Fruit fly (Drosophila melanogaster) whole organism, embryonic: Measurements from ENCODE around the gene Ocrl.

Source experiments
- B-H2 ChIP-seq: fragments of 200-800 bp; sonication (Bioruptor generic); optimal IDR thresholded peaks from 2 replicates; lab custom pipeline; 2018; ENCODE audit warnings: missing biosample characterization, mild to moderate bottlenecking, missing genetic modification characterization
- CG10366 ChIP-seq: fragments of 200-800 bp; sonication (Bioruptor generic); IDR thresholded peaks from 2 replicates; pipeline ENCODE4 v1.3.6; 2022; ENCODE audit warnings: missing biosample characterization, missing genetic modification characterization
- CG11398 ChIP-seq: fragments of 200-800 bp; sonication (Bioruptor generic); optimal IDR thresholded peaks from 2 replicates; lab custom pipeline; 2016; ENCODE audit warnings: missing biosample characterization, missing genetic modification characterization
- CG12744 ChIP-seq: fragments of 200-800 bp; sonication (Bioruptor generic); optimal IDR thresholded peaks from 2 replicates; lab custom pipeline; 2016; ENCODE audit warnings: missing biosample characterization, missing genetic modification characterization
- CG13424 ChIP-seq: fragments of 200-800 bp; sonication (Bioruptor generic); optimal IDR thresholded peaks from 2 replicates; lab custom pipeline; 2019; ENCODE audit warnings: missing biosample characterization, mild to moderate bottlenecking, missing genetic modification characterization, moderate library complexity
- CG13894 ChIP-seq: fragments of 200-800 bp; sonication (Bioruptor generic); optimal IDR thresholded peaks from 3 replicates; lab custom pipeline; 2018; ENCODE audit warnings: missing biosample characterization, mild to moderate bottlenecking, missing genetic modification characterization, moderate library complexity
- CG14441 ChIP-seq: fragments of 200-800 bp; sonication (Bioruptor generic); IDR thresholded peaks from 2 replicates; pipeline ENCODE4 v1.3.6; 2022; ENCODE audit warnings: missing biosample characterization, missing genetic modification characterization
- CG15073 ChIP-seq: fragments of 200-800 bp; sonication (Bioruptor generic); optimal IDR thresholded peaks from 2 replicates; lab custom pipeline; 2016; ENCODE audit warnings: missing biosample characterization, missing genetic modification characterization
- CG16863 ChIP-seq: fragments of 200-800 bp; sonication (Bioruptor generic); optimal IDR thresholded peaks from 3 replicates; lab custom pipeline; 2016; ENCODE audit warnings: missing biosample characterization, missing genetic modification characterization
- CG17328 ChIP-seq: fragments of 200-800 bp; sonication (Bioruptor generic); IDR thresholded peaks from 2 replicates; pipeline ENCODE4 v1.3.6; 2022; ENCODE audit warnings: missing biosample characterization, missing genetic modification characterization
- CG18262 ChIP-seq: fragments of 200-800 bp; optimal IDR thresholded peaks from 3 replicates; lab custom pipeline; 2019; ENCODE audit warnings: missing biosample characterization, mild to moderate bottlenecking, missing genetic modification characterization, moderate library complexity
- CG2202 ChIP-seq: fragments of 200-800 bp; sonication (Bioruptor generic); optimal IDR thresholded peaks from 2 replicates; lab custom pipeline; 2018; ENCODE audit warnings: missing biosample characterization, mild to moderate bottlenecking, missing genetic modification characterization
- CG31365 ChIP-seq: fragments of 200-800 bp; sonication (Bioruptor generic); optimal IDR thresholded peaks from 2 replicates; lab custom pipeline; 2018; ENCODE audit warnings: missing biosample characterization, mild to moderate bottlenecking, missing genetic modification characterization
- CG4282 ChIP-seq: fragments of 200-800 bp; sonication (Bioruptor generic); optimal IDR thresholded peaks from 2 replicates; lab custom pipeline; 2016; ENCODE audit warnings: missing biosample characterization, missing genetic modification characterization
- CG4730 ChIP-seq: fragments of 200-800 bp; sonication (Bioruptor generic); IDR thresholded peaks from 2 replicates; pipeline ENCODE4 v1.3.6; 2022; ENCODE audit warnings: missing biosample characterization, missing genetic modification characterization
- CG5180 ChIP-seq: fragments of 200-800 bp; sonication (Bioruptor generic); optimal IDR thresholded peaks from 3 replicates; lab custom pipeline; 2017; ENCODE audit warnings: missing biosample characterization, missing genetic modification characterization, mild to moderate bottlenecking, moderate library complexity, missing genetic modification reagents
- CG6175 ChIP-seq: fragments of 200-800 bp; sonication (Bioruptor generic); IDR thresholded peaks from 3 replicates; pipeline ENCODE4 v1.3.6; 2022; ENCODE audit warnings: missing biosample characterization, missing genetic modification characterization
- CG6272 ChIP-seq: fragments of 200-800 bp; sonication (Bioruptor generic); IDR thresholded peaks from 2 replicates; pipeline ENCODE4 v1.3.6; 2022; ENCODE audit warnings: missing biosample characterization, missing genetic modification characterization
- CG6854 ChIP-seq: fragments of 200-800 bp; sonication (Bioruptor generic); optimal IDR thresholded peaks from 3 replicates; lab custom pipeline; 2017; ENCODE audit warnings: missing biosample characterization, mild to moderate bottlenecking, missing genetic modification characterization
- CG7928 ChIP-seq: fragments of 200-800 bp; sonication (Bioruptor generic); optimal IDR thresholded peaks from 2 replicates; lab custom pipeline; 2017; ENCODE audit warnings: missing biosample characterization, mild to moderate bottlenecking, missing genetic modification characterization
- CG8290 ChIP-seq, 3 experiments: fragments of 200-800 bp; sonication (Bioruptor generic); optimal IDR thresholded peaks; 2 replicates each; lab custom pipeline; 2016 to 2019; ENCODE audit warnings: missing biosample characterization in 3 of 3, missing genetic modification characterization in 3 of 3, mild to moderate bottlenecking in 2 of 3, moderate library complexity in 1 of 3
- Doc2 ChIP-seq: fragments of 200-800 bp; sonication (Bioruptor generic); IDR thresholded peaks from 2 replicates; pipeline ENCODE4 v1.3.6; 2022; ENCODE audit warnings: missing biosample characterization, missing genetic modification characterization
- ERR ChIP-seq: fragments of 200-800 bp; sonication (Bioruptor generic); optimal IDR thresholded peaks from 2 replicates; lab custom pipeline; 2016; ENCODE audit warnings: missing biosample characterization, missing genetic modification characterization
- HLH4C ChIP-seq: fragments of 200-800 bp; sonication (Bioruptor generic); IDR thresholded peaks from 3 replicates; pipeline ENCODE4 v1.3.6; 2022; ENCODE audit warnings: missing biosample characterization, missing genetic modification characterization; ENCODE audit not compliant: partially characterized antibody
- Hmx ChIP-seq: fragments of 200-800 bp; sonication (Bioruptor generic); optimal IDR thresholded peaks from 2 replicates; lab custom pipeline; 2016; ENCODE audit warnings: missing biosample characterization, missing genetic modification characterization
- Kr ChIP-seq: fragments of 200-800 bp; sonication (Bioruptor generic); optimal IDR thresholded peaks from 2 replicates; lab custom pipeline; 2017; ENCODE audit warnings: missing biosample characterization, mild to moderate bottlenecking, missing genetic modification characterization
- Lim3 ChIP-seq: fragments of 200-800 bp; sonication (Bioruptor generic); IDR thresholded peaks from 2 replicates; pipeline ENCODE4 v1.3.6; 2022; ENCODE audit warnings: missing biosample characterization, missing genetic modification characterization
- Mes4 ChIP-seq: fragments of 200-800 bp; sonication (Bioruptor generic); optimal IDR thresholded peaks from 2 replicates; lab custom pipeline; 2016; ENCODE audit warnings: missing biosample characterization, missing genetic modification characterization
- Myb ChIP-seq: fragments of 200-800 bp; sonication (Bioruptor generic); optimal IDR thresholded peaks from 2 replicates; lab custom pipeline; 2016; ENCODE audit warnings: missing biosample characterization, missing genetic modification characterization
- NC2β ChIP-seq: fragments of 200-800 bp; sonication (Bioruptor generic); optimal IDR thresholded peaks from 2 replicates; lab custom pipeline; 2016; ENCODE audit warnings: missing biosample characterization, missing genetic modification characterization
- Rfx ChIP-seq: fragments of 200-800 bp; sonication (Bioruptor generic); IDR thresholded peaks from 2 replicates; pipeline ENCODE4 v1.3.6; 2022; ENCODE audit warnings: missing biosample characterization, missing genetic modification characterization
- Xbp1 ChIP-seq: fragments of 200-800 bp; sonication (Bioruptor generic); optimal IDR thresholded peaks from 3 replicates; lab custom pipeline; 2016; ENCODE audit warnings: missing biosample characterization, mild to moderate bottlenecking, missing genetic modification characterization
- aop ChIP-seq: fragments of 200-800 bp; sonication (Bioruptor generic); IDR thresholded peaks from 2 replicates; pipeline ENCODE4 v1.3.6; 2022; ENCODE audit warnings: missing biosample characterization, missing genetic modification characterization
- bab2 ChIP-seq: fragments of 200-800 bp; sonication (Bioruptor generic); optimal IDR thresholded peaks from 2 replicates; lab custom pipeline; 2016; ENCODE audit warnings: missing biosample characterization, missing genetic modification characterization
- cato ChIP-seq: fragments of 200-800 bp; sonication (Bioruptor generic); optimal IDR thresholded peaks from 2 replicates; lab custom pipeline; 2016; ENCODE audit warnings: missing biosample characterization, missing genetic modification characterization, borderline replicate concordance
- chn ChIP-seq: fragments of 200-800 bp; sonication (Bioruptor generic); optimal IDR thresholded peaks from 2 replicates; lab custom pipeline; 2016; ENCODE audit warnings: missing biosample characterization, missing genetic modification characterization
- ems ChIP-seq: fragments of 200-800 bp; sonication (Bioruptor generic); optimal IDR thresholded peaks from 3 replicates; lab custom pipeline; 2016; ENCODE audit warnings: missing biosample characterization, missing genetic modification characterization
- eve ChIP-seq, 2 experiments: fragments of >200 bp; optimal IDR thresholded peaks; 2 replicates each; lab custom pipeline; 2017; ENCODE audit warnings: missing biosample characterization in 2 of 2, missing genetic modification characterization in 2 of 2
- gem ChIP-seq: fragments of 200-800 bp; sonication (Bioruptor generic); optimal IDR thresholded peaks from 2 replicates; lab custom pipeline; 2019; ENCODE audit warnings: missing biosample characterization, mild to moderate bottlenecking, missing genetic modification characterization, moderate library complexity
- gfzf ChIP-seq: fragments of 200-800 bp; sonication (Bioruptor generic); optimal IDR thresholded peaks from 2 replicates; lab custom pipeline; 2016; ENCODE audit warnings: missing biosample characterization, mild to moderate bottlenecking, missing genetic modification characterization, moderate library complexity
- h ChIP-seq: fragments of >200 bp; optimal IDR thresholded peaks from 2 replicates; lab custom pipeline; 2017
- insv ChIP-seq, 2 experiments: fragments of 200-800 bp; sonication (Bioruptor generic); optimal IDR thresholded peaks; 3 replicates each; lab custom pipeline; 2016 to 2018; ENCODE audit warnings: missing biosample characterization in 2 of 2, missing genetic modification characterization in 2 of 2
- kay ChIP-seq: fragments of 200-800 bp; sonication (Bioruptor generic); optimal IDR thresholded peaks from 2 replicates; lab custom pipeline; 2016; ENCODE audit warnings: missing biosample characterization, missing genetic modification characterization
- knrl ChIP-seq: fragments of 200-800 bp; sonication (Bioruptor generic); IDR thresholded peaks from 3 replicates; pipeline ENCODE4 v1.3.6; 2022; ENCODE audit warnings: missing biosample characterization, missing genetic modification characterization; ENCODE audit not compliant: partially characterized antibody
- mirr ChIP-seq: fragments of 200-800 bp; sonication (Bioruptor generic); optimal IDR thresholded peaks from 3 replicates; lab custom pipeline; 2018; ENCODE audit warnings: missing biosample characterization, mild to moderate bottlenecking, missing genetic modification characterization
- nerfin-2 ChIP-seq: fragments of 200-800 bp; sonication (Bioruptor generic); IDR thresholded peaks from 2 replicates; pipeline ENCODE4 v1.3.6; 2022; ENCODE audit warnings: missing biosample characterization, missing genetic modification characterization; ENCODE audit not compliant: partially characterized antibody
- pan ChIP-seq, 4 experiments: fragments of >200 bp in 3 of 4; fragments of 200-800 bp in 1 of 4; sonication (Bioruptor generic) in 1 of 4; optimal IDR thresholded peaks in 3 of 4; IDR thresholded peaks in 1 of 4; 2 replicates each; pipeline versions ENCODE4 v1.3.6 to Lab custom; 2017 to 2022; ENCODE audit warnings: missing biosample characterization in 2 of 4, missing genetic modification characterization in 2 of 4, mixed read lengths in 1 of 4
- phol ChIP-seq: fragments of 200-800 bp; sonication (Bioruptor generic); optimal IDR thresholded peaks from 3 replicates; lab custom pipeline; 2018; ENCODE audit warnings: missing biosample characterization, mild to moderate bottlenecking, missing genetic modification characterization, moderate library complexity
- trh ChIP-seq: fragments of 200-800 bp; sonication (Bioruptor generic); optimal IDR thresholded peaks from 2 replicates; lab custom pipeline; 2016; ENCODE audit warnings: missing biosample characterization, missing genetic modification characterization
- wor ChIP-seq: fragments of 200-800 bp; sonication (Bioruptor generic); IDR thresholded peaks from 2 replicates; pipeline ENCODE4 v1.3.6; 2022; ENCODE audit warnings: missing biosample characterization, missing genetic modification characterization
- yki ChIP-seq: fragments of >200 bp; optimal IDR thresholded peaks from 3 replicates; lab custom pipeline; 2018

Ocrl gene

dm6 chrX:1952898-1953297 lies 30.1 kb downstream of the Ocrl start (continued):
- TF ChIP-seq pan (optimal IDR thresholded peaks at IDR 0.05; lab: Kevin White, UChicago) (no peak), pan (GFP tag; optimal IDR thresholded peaks at IDR 0.05 in 1 of 2, IDR thresholded peaks at IDR 0.05 in 1 of 2) (peak in 1 of 2 experiments; percentile 57), CG2202 (tag; lab: Kevin White, UChicago) (no peak), CG7928 (GFP tag; lab: Kevin White, UChicago) (peak; percentile 9), ems (GFP tag; lab: Kevin White, UChicago) (no peak), CG6175 (peak; percentile 44; the same call in 1 of the 3 replicates), CG12744 (GFP tag; lab: Kevin White, UChicago) (peak; percentile 15), h (no peak), bab2 (peak; percentile 75), CG6272 (GFP tag; lab: Robert Waterston, UW) (peak; percentile 73), CG8290 (GFP tag; optimal IDR thresholded peaks at IDR 0.05; lab: Kevin White, UChicago) (peak; percentile 85), CG8290 (tag; optimal IDR thresholded peaks at IDR 0.05; lab: Kevin White, UChicago) (peak in 1 of 2 experiments; percentile 89), CG4282 (peak; percentile 70), phol (tag; lab: Kevin White, UChicago) (peak; percentile 75), CG14441 (GFP tag; lab: Robert Waterston, UW) (peak; percentile 73), eve (GFP tag; optimal IDR thresholded peaks at IDR 0.05; lab: Kevin White, UChicago) (no peak), Mes4 (GFP tag; lab: Kevin White, UChicago) (peak; percentile 32), CG5180 (GFP tag; lab: Kevin White, UChicago) (no peak), gfzf (GFP tag; lab: Kevin White, UChicago) (peak; percentile 45), NC2β (peak; percentile 58), trh (GFP tag; lab: Kevin White, UChicago) (no peak), Myb (GFP tag; lab: Kevin White, UChicago) (peak; percentile 73), CG10366 (GFP tag; lab: Robert Waterston, UW) (peak; percentile 54; the same call in 1 of the 2 replicates), Xbp1 (GFP tag; lab: Kevin White, UChicago) (peak; percentile 85), insv (GFP tag; optimal IDR thresholded peaks at IDR 0.05; lab: Kevin White, UChicago) (peak in 1 of 2 experiments; percentile 56), wor (GFP tag; lab: Robert Waterston, UW) (no peak), CG4730 (peak; percentile 57; the same call in 1 of the 2 replicates), CG17328 (GFP tag; lab: Robert Waterston, UW) (peak; percentile 48; the same call in 1 of the 2 replicates), Kr (GFP tag; lab: Kevin White, UChicago) (no peak), CG31365 (tag; lab: Kevin White, UChicago) (peak; percentile 38), CG11398 (GFP tag; lab: Kevin White, UChicago) (no peak), CG18262 (no peak), cato (GFP tag; lab: Kevin White, UChicago) (peak; percentile 35), CG13894 (tag; lab: Kevin White, UChicago) (peak; percentile 6), chn (GFP tag; lab: Kevin White, UChicago) (peak; percentile 38), Hmx (no peak), ERR (peak; percentile 47), kay (GFP tag; lab: Kevin White, UChicago) (peak; percentile 22), HLH4C (GFP tag; lab: Robert Waterston, UW) (no peak), Rfx (peak; percentile 93), mirr (peak; percentile 27), CG16863 (GFP tag; lab: Kevin White, UChicago) (peak; percentile 52), nerfin-2 (GFP tag; lab: Robert Waterston, UW) (no peak), CG6854 (GFP tag; lab: Kevin White, UChicago) (no peak), yki (peak; percentile 51), gem (tag; lab: Kevin White, UChicago) (peak; percentile 42), CG13424 (tag; lab: Kevin White, UChicago) (peak; percentile 38), aop (GFP tag; lab: Robert Waterston, UW) (no peak; the same call in 1 of the 2 replicates), Doc2 (GFP tag; lab: Robert Waterston, UW) (no peak), knrl (GFP tag; lab: Robert Waterston, UW) (peak; percentile 39; the same call in 1 of the 3 replicates), B-H2 (peak; percentile 26), CG15073 (no peak), Lim3 (no peak)
